Fruit fly (Drosophila melanogaster) whole organism, prepupa: Measurements from ENCODE around the gene CG13482.

Experiments used
- Blimp-1 ChIP-seq: fragments of 200-800 bp; sonication (Bioruptor generic); optimal IDR thresholded peaks from 3 replicates; lab custom pipeline; 2017; ENCODE audit warnings: missing biosample characterization, missing genetic modification characterization, mild to moderate bottlenecking, moderate library complexity, missing genetic modification reagents
- CG10631 ChIP-seq: fragments of 200-800 bp; sonication (Bioruptor generic); optimal IDR thresholded peaks from 2 replicates; lab custom pipeline; 2016; ENCODE audit warnings: missing biosample characterization, missing genetic modification characterization
- CG10669 ChIP-seq: fragments of 200-800 bp; sonication (Bioruptor generic); optimal IDR thresholded peaks from 3 replicates; lab custom pipeline; 2018; ENCODE audit warnings: missing biosample characterization, mild to moderate bottlenecking, missing genetic modification characterization, moderate library complexity
- CG11294 ChIP-seq: fragments of 200-800 bp; sonication (Bioruptor generic); IDR thresholded peaks from 2 replicates; pipeline ENCODE4 v1.3.6; 2022; ENCODE audit warnings: missing biosample characterization, missing genetic modification characterization
- CG16779 ChIP-seq: fragments of 200-800 bp; sonication (Bioruptor generic); optimal IDR thresholded peaks from 3 replicates; lab custom pipeline; 2017; ENCODE audit warnings: missing biosample characterization, mild to moderate bottlenecking, missing genetic modification characterization
- CG3032 ChIP-seq: fragments of 200-800 bp; optimal IDR thresholded peaks from 2 replicates; lab custom pipeline; 2019; ENCODE audit warnings: missing biosample characterization, mild to moderate bottlenecking, missing genetic modification characterization, moderate library complexity
- CG32006 ChIP-seq: fragments of 200-800 bp; sonication (Bioruptor generic); optimal IDR thresholded peaks from 3 replicates; lab custom pipeline; 2017; ENCODE audit warnings: missing biosample characterization, mild to moderate bottlenecking, missing genetic modification characterization
- CG34406 ChIP-seq: fragments of 200-800 bp; sonication (Bioruptor generic); optimal IDR thresholded peaks from 3 replicates; lab custom pipeline; 2016; ENCODE audit warnings: missing biosample characterization, missing genetic modification characterization
- CG3919 ChIP-seq: fragments of 200-800 bp; sonication (Bioruptor generic); optimal IDR thresholded peaks from 3 replicates; lab custom pipeline; 2016; ENCODE audit warnings: missing biosample characterization, missing genetic modification characterization
- CG6163 ChIP-seq: fragments of 200-800 bp; sonication (Bioruptor generic); IDR thresholded peaks from 3 replicates; pipeline ENCODE4 v1.3.6; 2022; ENCODE audit warnings: missing biosample characterization, missing genetic modification characterization
- CG6276 ChIP-seq: fragments of 200-800 bp; sonication (Bioruptor generic); optimal IDR thresholded peaks from 2 replicates; lab custom pipeline; 2017; ENCODE audit warnings: missing biosample characterization, mild to moderate bottlenecking, missing genetic modification characterization
- CG6792 ChIP-seq: fragments of 200-800 bp; sonication (Bioruptor generic); optimal IDR thresholded peaks from 3 replicates; lab custom pipeline; 2016; ENCODE audit warnings: missing biosample characterization, missing genetic modification characterization
- CG6808 ChIP-seq: fragments of 200-800 bp; sonication (Bioruptor generic); optimal IDR thresholded peaks from 3 replicates; lab custom pipeline; 2017; ENCODE audit warnings: missing biosample characterization, missing genetic modification characterization, mild to moderate bottlenecking, moderate library complexity, missing genetic modification reagents
- CG6854 ChIP-seq: fragments of 200-800 bp; sonication (Bioruptor generic); optimal IDR thresholded peaks from 2 replicates; lab custom pipeline; 2017; ENCODE audit warnings: missing biosample characterization, mild to moderate bottlenecking, missing genetic modification characterization
- CG8319 ChIP-seq: fragments of 200-800 bp; sonication (Bioruptor generic); optimal IDR thresholded peaks from 3 replicates; lab custom pipeline; 2016; ENCODE audit warnings: missing biosample characterization, missing genetic modification characterization
- CG8632 ChIP-seq: fragments of 200-800 bp; sonication (Bioruptor generic); optimal IDR thresholded peaks from 3 replicates; lab custom pipeline; 2016; ENCODE audit warnings: missing biosample characterization, missing genetic modification characterization
- Eip75B ChIP-seq: fragments of 200-800 bp; sonication (Bioruptor generic); optimal IDR thresholded peaks from 3 replicates; lab custom pipeline; 2016; ENCODE audit warnings: missing biosample characterization, missing genetic modification characterization
- Eip78C ChIP-seq: fragments of 200-800 bp; sonication (Bioruptor generic); peaks from one replicate; lab custom pipeline; 2016; ENCODE audit warnings: missing biosample characterization, missing genetic modification characterization
- Eip93F ChIP-seq: fragments of 200-800 bp; sonication (Bioruptor generic); optimal IDR thresholded peaks from 2 replicates; lab custom pipeline; 2016; ENCODE audit warnings: missing biosample characterization, mild to moderate bottlenecking, missing genetic modification characterization
- Ets96B ChIP-seq: fragments of 200-800 bp; optimal IDR thresholded peaks from 2 replicates; lab custom pipeline; 2019; ENCODE audit warnings: missing biosample characterization, mild to moderate bottlenecking, missing genetic modification characterization, moderate library complexity
- Gug ChIP-seq: fragments of 200-800 bp; sonication (Bioruptor generic); IDR thresholded peaks from 2 replicates; pipeline ENCODE4 v1.3.6; 2022; ENCODE audit warnings: missing biosample characterization, missing genetic modification characterization
- Hr38 ChIP-seq: sonication (Bioruptor generic); optimal IDR thresholded peaks from 2 replicates; lab custom pipeline; 2016; ENCODE audit warnings: missing biosample characterization, missing genetic modification characterization
- Hr39 ChIP-seq: fragments of 200-800 bp; sonication (Bioruptor generic); optimal IDR thresholded peaks from 2 replicates; lab custom pipeline; 2016; ENCODE audit warnings: missing biosample characterization, missing genetic modification characterization
- Hr4 ChIP-seq: fragments of 200-800 bp; sonication (Bioruptor generic); optimal IDR thresholded peaks from 3 replicates; lab custom pipeline; 2016; ENCODE audit warnings: missing biosample characterization, missing genetic modification characterization
- Lpt ChIP-seq: fragments of 200-800 bp; sonication (Bioruptor generic); optimal IDR thresholded peaks from 3 replicates; lab custom pipeline; 2016; ENCODE audit warnings: missing biosample characterization, missing genetic modification characterization
- Met ChIP-seq: fragments of 200-800 bp; sonication (Bioruptor generic); optimal IDR thresholded peaks from 3 replicates; lab custom pipeline; 2016; ENCODE audit warnings: missing biosample characterization, missing genetic modification characterization
- OdsH ChIP-seq: fragments of 200-800 bp; sonication (Bioruptor generic); optimal IDR thresholded peaks from 3 replicates; lab custom pipeline; 2016; ENCODE audit warnings: missing biosample characterization, missing genetic modification characterization
- Smox ChIP-seq: fragments of 200-800 bp; sonication (Bioruptor generic); optimal IDR thresholded peaks from 3 replicates; lab custom pipeline; 2016; ENCODE audit warnings: missing biosample characterization, missing genetic modification characterization
- Sox14 ChIP-seq: fragments of 200-800 bp; sonication (Bioruptor generic); optimal IDR thresholded peaks from 3 replicates; lab custom pipeline; 2016; ENCODE audit warnings: missing biosample characterization, missing genetic modification characterization
- Sox15 ChIP-seq: fragments of 200-800 bp; sonication (Bioruptor generic); optimal IDR thresholded peaks from 3 replicates; lab custom pipeline; 2016; ENCODE audit warnings: missing biosample characterization, missing genetic modification characterization
- achi ChIP-seq: fragments of 200-800 bp; sonication (Bioruptor generic); optimal IDR thresholded peaks from 3 replicates; lab custom pipeline; 2016; ENCODE audit warnings: missing biosample characterization, missing genetic modification characterization
- acj6 ChIP-seq: fragments of 200-800 bp; sonication (Bioruptor generic); optimal IDR thresholded peaks from 3 replicates; lab custom pipeline; 2016; ENCODE audit warnings: missing biosample characterization, missing genetic modification characterization
- dsx ChIP-seq: fragments of 200-800 bp; optimal IDR thresholded peaks from 3 replicates; lab custom pipeline; 2019; ENCODE audit warnings: missing biosample characterization, mild to moderate bottlenecking, missing genetic modification characterization, moderate library complexity; ENCODE audit not compliant: poor library complexity, severe bottlenecking
- esn ChIP-seq: fragments of 200-800 bp; sonication (Bioruptor generic); optimal IDR thresholded peaks from 2 replicates; lab custom pipeline; 2016; ENCODE audit warnings: missing biosample characterization, mild to moderate bottlenecking, missing genetic modification characterization, moderate library complexity
- fd59A ChIP-seq: fragments of 200-800 bp; sonication (Bioruptor generic); optimal IDR thresholded peaks from 2 replicates; lab custom pipeline; 2017; ENCODE audit warnings: missing biosample characterization, mild to moderate bottlenecking, missing genetic modification characterization, missing genetic modification reagents
- fd85E ChIP-seq: fragments of 200-800 bp; sonication (Bioruptor generic); optimal IDR thresholded peaks from 3 replicates; lab custom pipeline; 2016; ENCODE audit warnings: missing biosample characterization, missing genetic modification characterization
- spab ChIP-seq: fragments of 200-800 bp; sonication (Bioruptor generic); optimal IDR thresholded peaks from 2 replicates; lab custom pipeline; 2017; ENCODE audit warnings: missing biosample characterization, mild to moderate bottlenecking, missing genetic modification characterization, missing genetic modification reagents
- ss ChIP-seq, 2 experiments: fragments of 200-800 bp; sonication (Bioruptor generic); optimal IDR thresholded peaks; 2 replicates in 1 of 2; 3 replicates in 1 of 2; lab custom pipeline; 2017 to 2018; ENCODE audit warnings: mild to moderate bottlenecking in 2 of 2, missing biosample characterization in 2 of 2, missing genetic modification characterization in 2 of 2, moderate library complexity in 1 of 2
- svp ChIP-seq: fragments of 200-800 bp; sonication (Bioruptor generic); peaks from one replicate; lab custom pipeline; 2016; ENCODE audit warnings: missing biosample characterization, missing genetic modification characterization
- topi ChIP-seq: fragments of 200-800 bp; sonication (Bioruptor generic); optimal IDR thresholded peaks from 3 replicates; lab custom pipeline; 2016; ENCODE audit warnings: missing biosample characterization, missing genetic modification characterization

CG13482 gene

dm6 chr3L:14300696-14301319 is 28.3 kb upstream of the CG13482 start (continued):
- TF ChIP-seq ss (GFP tag; optimal IDR thresholded peaks at IDR 0.05; lab: Kevin White, UChicago) (peak in 1 of 2 experiments; percentile 31), CG3032 (peak; percentile 34), CG10631 (GFP tag; lab: Kevin White, UChicago) (no peak), CG32006 (GFP tag; lab: Kevin White, UChicago) (no peak), CG8632 (GFP tag; lab: Kevin White, UChicago) (no peak), Smox (GFP tag; lab: Kevin White, UChicago) (no peak), acj6 (GFP tag; lab: Kevin White, UChicago) (no peak), Gug (GFP tag; lab: Robert Waterston, UW) (no peak), dsx (GFP tag; lab: Kevin White, UChicago) (no peak), Lpt (no peak), Hr38 (GFP tag; lab: Kevin White, UChicago) (no peak), Sox15 (no peak), CG6854 (GFP tag; lab: Kevin White, UChicago) (no peak), esn (no peak), CG6163 (GFP tag; lab: Robert Waterston, UW) (no peak), spab (GFP tag; lab: Kevin White, UChicago) (no peak)

dm6 chr3L:14301609-14302008 is 27.5 kb upstream of the CG13482 start:
- no peak for TF ChIP-seq CG6854 (GFP tag; lab: Kevin White, UChicago)
- TF ChIP-seq Eip75B (GFP tag; lab: Kevin White, UChicago) = peak; percentile 6
- no peak for TF ChIP-seq Hr4
- no peak for TF ChIP-seq topi (GFP tag; lab: Kevin White, UChicago)
- peak; percentile 4 for TF ChIP-seq CG10631 (GFP tag; lab: Kevin White, UChicago)
- TF ChIP-seq CG32006 (GFP tag; lab: Kevin White, UChicago) = no peak
- peak; percentile 78 for TF ChIP-seq Eip78C
- no peak for TF ChIP-seq Hr39 (GFP tag; lab: Kevin White, UChicago)
- no peak for TF ChIP-seq fd59A (GFP tag; lab: Kevin White, UChicago)
- no peak for TF ChIP-seq CG16779 (tag; lab: Kevin White, UChicago)
- no peak for TF ChIP-seq Met
- TF ChIP-seq Hr38 (GFP tag; lab: Kevin White, UChicago) = no peak
- no peak for TF ChIP-seq Blimp-1 (GFP tag; lab: Kevin White, UChicago)
- TF ChIP-seq fd85E (GFP tag; lab: Kevin White, UChicago) = no peak
- TF ChIP-seq dsx (GFP tag; lab: Kevin White, UChicago) = peak; percentile 38
- peak; percentile 10 for TF ChIP-seq Ets96B
- peak; percentile 2 to 11 for TF ChIP-seq ss (GFP tag; optimal IDR thresholded peaks at IDR 0.05; lab: Kevin White, UChicago)
- TF ChIP-seq svp (GFP tag; lab: Kevin White, UChicago) = peak; percentile 22
- TF ChIP-seq esn = peak; percentile 22
- no peak for TF ChIP-seq CG6276 (GFP tag; lab: Kevin White, UChicago)
- peak; percentile 25 for TF ChIP-seq CG10669
- no peak for TF ChIP-seq CG3919 (GFP tag; lab: Kevin White, UChicago)
- TF ChIP-seq Eip93F (GFP tag; lab: Kevin White, UChicago) = no peak
- TF ChIP-seq achi (GFP tag; lab: Kevin White, UChicago) = no peak
- no peak for TF ChIP-seq CG6792
- peak; percentile 25 for TF ChIP-seq CG3032
- no peak for TF ChIP-seq OdsH (GFP tag; lab: Kevin White, UChicago)
- peak; percentile 27 for TF ChIP-seq CG6808
- TF ChIP-seq CG8319 (GFP tag; lab: Kevin White, UChicago) = no peak
- TF ChIP-seq CG11294 (GFP tag; lab: Robert Waterston, UW) = no peak
- no peak for TF ChIP-seq Sox14 (GFP tag; lab: Kevin White, UChicago)
- no peak for TF ChIP-seq CG34406 (GFP tag; lab: Kevin White, UChicago)
